Fruit fly (Drosophila melanogaster) whole organism: Measurements from ENCODE around the gene pall.

ENCODE experiments used
- CG8478 ChIP-seq: fragments of >200 bp; optimal IDR thresholded peaks from 2 replicates; lab custom pipeline; 2018; ENCODE audit warnings: inconsistent platforms
- Dll ChIP-seq: fragments of >200 bp; optimal IDR thresholded peaks from 2 replicates; lab custom pipeline; 2017
- EcR ChIP-seq, 2 experiments: fragments of >200 bp; optimal IDR thresholded peaks; 2 replicates each; lab custom pipeline; 2017; ENCODE audit warnings: missing biosample characterization in 2 of 2, missing genetic modification characterization in 2 of 2, missing genetic modification reagents in 2 of 2
- usp ChIP-seq: fragments of >200 bp; optimal IDR thresholded peaks from 2 replicates; lab custom pipeline; 2017; ENCODE audit warnings: missing biosample characterization, missing genetic modification characterization, mixed read lengths

dm6 chr3L:9452422-9452821 lies 35.2 kb downstream of the pall start:
- no peak for TF ChIP-seq CG8478 (lab: Kevin White, UChicago)
- no peak for TF ChIP-seq EcR (GFP tag; optimal IDR thresholded peaks at IDR 0.05; lab: Kevin White, UChicago)
- no peak for TF ChIP-seq usp
- no peak for TF ChIP-seq Dll (lab: Kevin White, UChicago)
